Fruit fly (Drosophila melanogaster) whole organism, wandering third instar larva: ENCODE results near the gene Lip1.

Experiments
- GATAd ChIP-seq: sonication (Bioruptor generic); optimal IDR thresholded peaks from 2 replicates; lab custom pipeline; 2016; ENCODE audit warnings: missing biosample characterization, missing genetic modification characterization
- Hnf4 ChIP-seq: fragments of 200-800 bp; sonication (Bioruptor generic); optimal IDR thresholded peaks from 2 replicates; lab custom pipeline; 2016; ENCODE audit warnings: missing biosample characterization, mild to moderate bottlenecking, missing genetic modification characterization
- Myc ChIP-seq: fragments of >200 bp; optimal IDR thresholded peaks from 2 replicates; lab custom pipeline; 2017
- N ChIP-seq: fragments of >200 bp; optimal IDR thresholded peaks from 2 replicates; lab custom pipeline; 2018; ENCODE audit warnings: missing biosample characterization, missing external identifiers, missing genetic modification characterization
- OdsH ChIP-seq: fragments of 200-800 bp; sonication (Bioruptor generic); optimal IDR thresholded peaks from 2 replicates; lab custom pipeline; 2016; ENCODE audit warnings: missing biosample characterization, mild to moderate bottlenecking, missing genetic modification characterization
- Sp1 ChIP-seq: fragments of 200-800 bp; sonication (Bioruptor generic); optimal IDR thresholded peaks from 3 replicates; lab custom pipeline; 2019; ENCODE audit warnings: missing biosample characterization, mild to moderate bottlenecking, missing genetic modification characterization, moderate library complexity
- Vsx2 ChIP-seq: fragments of 200-300, 225-300 bp; sonication (Bioruptor generic); optimal IDR thresholded peaks from 2 replicates; lab custom pipeline; 2018; ENCODE audit warnings: missing biosample characterization, missing genetic modification characterization; ENCODE audit not compliant: partially characterized antibody
- br ChIP-seq: fragments of 200-800 bp; sonication (Bioruptor generic); optimal IDR thresholded peaks from 2 replicates; lab custom pipeline; 2016; ENCODE audit warnings: missing biosample characterization, missing genetic modification characterization
- h ChIP-seq: fragments of 200-800 bp; sonication (Bioruptor generic); optimal IDR thresholded peaks from 3 replicates; lab custom pipeline; 2016; ENCODE audit warnings: missing biosample characterization, mild to moderate bottlenecking, missing genetic modification characterization
- pan ChIP-seq: fragments of >200 bp; optimal IDR thresholded peaks from 2 replicates; lab custom pipeline; 2017
- psq ChIP-seq: fragments of 200-800 bp; sonication (Bioruptor generic); optimal IDR thresholded peaks from 3 replicates; lab custom pipeline; 2017; ENCODE audit warnings: missing biosample characterization, mild to moderate bottlenecking, missing genetic modification characterization, moderate library complexity
- usp ChIP-seq: fragments of >200 bp; optimal IDR thresholded peaks from 2 replicates; lab custom pipeline; 2017; ENCODE audit warnings: missing biosample characterization, missing genetic modification characterization

- TF ChIP-seq Hnf4 (GFP tag; lab: Kevin White, UChicago), result no peak
- TF ChIP-seq OdsH (GFP tag; lab: Kevin White, UChicago), result no peak
- no peak for TF ChIP-seq Vsx2 (GFP tag; lab: Kevin White, UChicago)
- TF ChIP-seq br, result no peak
- no peak for TF ChIP-seq usp (GFP tag; lab: Kevin White, UChicago)
- no peak for TF ChIP-seq Sp1 (GFP tag; lab: Kevin White, UChicago)
- TF ChIP-seq GATAd (GFP tag; lab: Kevin White, UChicago), result no peak
- no peak for TF ChIP-seq h (GFP tag; lab: Kevin White, UChicago)
- TF ChIP-seq psq, result no peak
- no peak for TF ChIP-seq pan (lab: Kevin White, UChicago)
- no peak for TF ChIP-seq Myc (lab: Kevin White, UChicago)
- TF ChIP-seq N (GFP tag; lab: Kevin White, UChicago), result no peak
These were observed 43.4 kb downstream of the Lip1 start, which contains the start of gene CG45690 for dm6 chr2L:10657981-10658380.
